Worm (Caenorhabditis elegans): ENCODE measurements around the gene F02D10.3.

DNA sequence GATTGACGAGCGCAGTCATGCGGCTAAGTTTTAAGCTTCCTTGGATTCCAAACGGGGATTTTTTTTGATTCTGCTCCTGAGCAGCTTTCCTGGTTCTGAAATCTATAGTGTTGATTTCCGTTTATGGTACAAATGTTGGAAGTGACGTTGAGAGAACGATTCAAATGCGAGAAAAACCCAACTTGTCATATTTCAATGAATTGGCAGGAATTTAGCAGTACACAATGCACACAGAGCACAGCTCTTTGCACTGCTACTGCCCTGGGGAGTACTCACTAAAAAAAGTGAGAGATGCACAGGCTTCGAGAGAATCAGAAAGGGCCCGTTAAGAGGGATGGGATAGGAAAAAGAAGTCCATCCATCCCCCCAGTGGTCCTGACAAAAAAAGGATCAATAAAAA, 38.1 kb upstream of the F02D10.3 start, which contains the start of gene sad-1:
- no peak for TF ChIP-seq skn-1 (tag; optimal IDR thresholded peaks at IDR 0.05)
- no peak for TF ChIP-seq ztf-11 (tag; optimal IDR thresholded peaks at IDR 0.05)
- TF ChIP-seq elt-2 (tag; optimal IDR thresholded peaks at IDR 0.05): no peak
- TF ChIP-seq ceh-82 (tag; optimal IDR thresholded peaks at IDR 0.05): no peak
- no peak for TF ChIP-seq ceh-28 (tag; optimal IDR thresholded peaks at IDR 0.05)
